Worm (Caenorhabditis elegans): ENCODE data around the gene C27D8.3.

- TF ChIP-seq ceh-82 (tag; optimal IDR thresholded peaks at IDR 0.05): no peak
- no peak for TF ChIP-seq eor-1 (tag; optimal IDR thresholded peaks at IDR 0.05)
- TF ChIP-seq nhr-12 (tag; optimal IDR thresholded peaks at IDR 0.05): no peak
- TF ChIP-seq fkh-2 (tag; optimal IDR thresholded peaks at IDR 0.05): no peak
- no peak for TF ChIP-seq snpc-4 (tag; optimal IDR thresholded peaks at IDR 0.05)
- TF ChIP-seq ama-1 (optimal IDR thresholded peaks at IDR 0.05): no peak
- no peak for TF ChIP-seq nhr-11 (tag; optimal IDR thresholded peaks at IDR 0.05)
- no peak for TF ChIP-seq nhr-76 (tag; optimal IDR thresholded peaks at IDR 0.05)
- TF ChIP-seq pha-4 (tag; optimal IDR thresholded peaks at IDR 0.05): peak; percentile 47
- no peak for TF ChIP-seq zag-1 (tag; optimal IDR thresholded peaks at IDR 0.05)
- no peak for TF ChIP-seq ztf-11 (tag; optimal IDR thresholded peaks at IDR 0.05)
Observed at ce11 chrIV:12746284-12746683, 34.7 kb upstream of the C27D8.3 start, which contains the start of gene inx-6.
